Fruit fly (Drosophila melanogaster): ENCODE data around the gene CG31624.

Gene CG31624

dm6 chr2L:21162875-21163274, 37.3 kb downstream of the CG31624 start, which contains the start of gene Nbr:
TSS of gene Nbr (minus strand) at chr2L:21163083.
- TF ChIP-seq fd96Ca (GFP tag; IDR thresholded peaks at IDR 0.05) (0 out of 3 replicates have a peak, but pooled peaks have one; percentile 25), CG34367 (tag; optimal IDR thresholded peaks at IDR 0.05) (no peak)

dm6 chr2L:21158554-21158953, 41.6 kb downstream of the CG31624 start, which contains the start of the genes Coq3 and Pld3:
TSS of gene Coq3 (minus strand) at chr2L:21158611.
TSS of gene Pld3 (plus strand) at chr2L:21158847.
- TF ChIP-seq Ets98B (GFP tag; IDR thresholded peaks at IDR 0.05) (peak; percentile 93), Pif1A (GFP tag; optimal IDR thresholded peaks at IDR 0.05) (no peak), CG14655 (GFP tag; optimal IDR thresholded peaks at IDR 0.05) (no peak), CG9948 (tag; optimal IDR thresholded peaks at IDR 0.05) (peak; percentile 84), Pif1B (GFP tag; optimal IDR thresholded peaks at IDR 0.05) (peak; percentile 97), CG4496 (GFP tag; IDR thresholded peaks at IDR 0.05) (peak; percentile 96), CG15710 (tag; optimal IDR thresholded peaks at IDR 0.05) (peak; percentile 91), D1 (tag; optimal IDR thresholded peaks at IDR 0.05) (no peak), CG8301 (tag; optimal IDR thresholded peaks at IDR 0.05) (peak; percentile 89), Snoo (tag; optimal IDR thresholded peaks at IDR 0.05) (peak; percentile 94), CG13204 (GFP tag; optimal IDR thresholded peaks at IDR 0.05) (no peak), CG8159 (tag; optimal IDR thresholded peaks at IDR 0.05) (peak; percentile 91), CG10348 (GFP tag; IDR thresholded peaks at IDR 0.05) (no peak), EcR (GFP tag; optimal IDR thresholded peaks at IDR 0.05) (peak; percentile 14), CG17806 (tag; optimal IDR thresholded peaks at IDR 0.05) (peak; percentile 92), CG12605 (GFP tag; IDR thresholded peaks at IDR 0.05) (peak; percentile 80), rn (GFP tag; IDR thresholded peaks at IDR 0.05) (peak; percentile 82), fd96Ca (GFP tag; IDR thresholded peaks at IDR 0.05) (peak; percentile 93), CG32121 (GFP tag; IDR thresholded peaks at IDR 0.05) (peak; percentile 91), CG34367 (tag; optimal IDR thresholded peaks at IDR 0.05) (peak; percentile 83), gl (tag; optimal IDR thresholded peaks at IDR 0.05) (peak; percentile 79)

- TF ChIP-seq EcR (GFP tag; optimal IDR thresholded peaks at IDR 0.05) (no peak), CG9948 (tag; optimal IDR thresholded peaks at IDR 0.05) (no peak), Snoo (tag; optimal IDR thresholded peaks at IDR 0.05) (peak; percentile 27), CG10348 (GFP tag; IDR thresholded peaks at IDR 0.05) (no peak), CG14655 (GFP tag; optimal IDR thresholded peaks at IDR 0.05) (no peak), rn (GFP tag; IDR thresholded peaks at IDR 0.05) (peak; percentile 31; the same call in 1 of the 2 replicates), CG15710 (tag; optimal IDR thresholded peaks at IDR 0.05) (peak; percentile 4), Ets98B (GFP tag; IDR thresholded peaks at IDR 0.05) (peak; percentile 29; the same call in 1 of the 2 replicates)
These were observed 43.8 kb downstream of the CG31624 start, which contains the start of the genes Mpp6 and E2f2 for dm6 chr2L:21156156-21157040. TSS of gene Mpp6 (plus strand) at chr2L:21156288. TSS of gene E2f2 (minus strand) at chr2L:21156749.

- TF ChIP-seq CG32121 (GFP tag; IDR thresholded peaks at IDR 0.05) (no peak), Pif1B (GFP tag; optimal IDR thresholded peaks at IDR 0.05) (no peak), CG17806 (tag; optimal IDR thresholded peaks at IDR 0.05) (no peak), Ets98B (GFP tag; IDR thresholded peaks at IDR 0.05) (no peak), CG13204 (GFP tag; optimal IDR thresholded peaks at IDR 0.05) (no peak), CG14655 (GFP tag; optimal IDR thresholded peaks at IDR 0.05) (no peak), CG10348 (GFP tag; IDR thresholded peaks at IDR 0.05) (no peak), CG34367 (tag; optimal IDR thresholded peaks at IDR 0.05) (no peak), CG8159 (tag; optimal IDR thresholded peaks at IDR 0.05) (no peak), CG9948 (tag; optimal IDR thresholded peaks at IDR 0.05) (no peak)
These were observed 46.3 kb downstream of the CG31624 start for dm6 chr2L:21153844-21154243.

- TF ChIP-seq CG17806 (tag; optimal IDR thresholded peaks at IDR 0.05) (peak; percentile 49), CG14655 (GFP tag; optimal IDR thresholded peaks at IDR 0.05) (no peak), CG4496 (GFP tag; IDR thresholded peaks at IDR 0.05) (0 out of 3 replicates have a peak, but pooled peaks have one; percentile 17), CG15710 (tag; optimal IDR thresholded peaks at IDR 0.05) (peak; percentile 31), CG34367 (tag; optimal IDR thresholded peaks at IDR 0.05) (peak; percentile 8), Snoo (tag; optimal IDR thresholded peaks at IDR 0.05) (peak; percentile 32), D1 (tag; optimal IDR thresholded peaks at IDR 0.05) (no peak), Ets98B (GFP tag; IDR thresholded peaks at IDR 0.05) (no peak; the same call in 1 of the 2 replicates), fd96Ca (GFP tag; IDR thresholded peaks at IDR 0.05) (no peak), CG13204 (GFP tag; optimal IDR thresholded peaks at IDR 0.05) (no peak), CG12605 (GFP tag; IDR thresholded peaks at IDR 0.05) (peak; percentile 55)
These were observed 51.1 kb downstream of the CG31624 start for dm6 chr2L:21149053-21149452.
